Worm (Caenorhabditis elegans) whole organism, L1 larva: ENCODE measurements around the gene oac-23.

Experiments
- aly-2 ChIP-seq: fragments of 150-350 bp; optimal IDR thresholded peaks from 2 replicates; lab custom pipeline; 2014; ENCODE audit warnings: missing biosample characterization, missing genetic modification characterization
- ceh-63 ChIP-seq: fragments of 200-800 bp; sonication (Bioruptor generic); optimal IDR thresholded peaks from 2 replicates; lab custom pipeline; 2018; ENCODE audit warnings: mild to moderate bottlenecking, missing genetic modification characterization, missing compliant biosample characterization
- ceh-82 ChIP-seq, 3 experiments: fragments of 150-350 bp in 1 of 3; sonication (generic microtip) in 2 of 3; optimal IDR thresholded peaks; 2 replicates each; lab custom pipeline; 2014 to 2017; ENCODE audit warnings: missing biosample characterization in 3 of 3, missing genetic modification characterization in 3 of 3
- mab-9 ChIP-seq: fragments of 200-800 bp; sonication (Bioruptor generic); IDR thresholded peaks from 2 replicates; pipeline ENCODE4 v1.3.6; 2022; ENCODE audit warnings: missing genetic modification reagents, missing genetic modification characterization, missing compliant biosample characterization
- unc-130 ChIP-seq: fragments of 150-350 bp; optimal IDR thresholded peaks from 2 replicates; lab custom pipeline; 2017; ENCODE audit warnings: missing biosample characterization, missing genetic modification characterization, inconsistent platforms

- TF ChIP-seq unc-130 (tag; lab: Kevin White, UChicago): no peak
- no peak for TF ChIP-seq aly-2 (tag; lab: Kevin White, UChicago)
- TF ChIP-seq ceh-63 (GFP tag; lab: Kevin White, UChicago): no peak
- no peak for TF ChIP-seq ceh-82 (tag; optimal IDR thresholded peaks at IDR 0.05; lab: Kevin White, UChicago)
- no peak for TF ChIP-seq mab-9
These were observed 41.8 kb upstream of the oac-23 start, which contains the start of gene F28F9.2 for ce11 chrIV:3839420-3839819.
